Fruit fly (Drosophila melanogaster) whole organism, wandering third instar larva: ENCODE results near the gene CG12589.

Experiments
- Abd-B ChIP-seq: fragments of >200 bp; optimal IDR thresholded peaks from 2 replicates; lab custom pipeline; 2017; ENCODE audit warnings: missing biosample characterization, missing genetic modification characterization
- CG32264 ChIP-seq: fragments of 200-800 bp; sonication (Bioruptor generic); optimal IDR thresholded peaks from 2 replicates; lab custom pipeline; 2016; ENCODE audit warnings: missing biosample characterization, missing genetic modification characterization
- CG9705 ChIP-seq: fragments of 200-800 bp; sonication (Bioruptor generic); optimal IDR thresholded peaks from 2 replicates; lab custom pipeline; 2018; ENCODE audit warnings: missing biosample characterization, mild to moderate bottlenecking, missing genetic modification characterization
- CrebA ChIP-seq: fragments of 200-800 bp; sonication (Bioruptor generic); optimal IDR thresholded peaks from 2 replicates; lab custom pipeline; 2016; ENCODE audit warnings: missing biosample characterization, mild to moderate bottlenecking, missing genetic modification characterization, borderline replicate concordance
- Dfd ChIP-seq: fragments of >200 bp; optimal IDR thresholded peaks from 2 replicates; lab custom pipeline; 2017; ENCODE audit warnings: missing biosample characterization, missing genetic modification characterization
- Dif ChIP-seq: fragments of 200-275, 200-300 bp; sonication (Bioruptor generic); optimal IDR thresholded peaks from 2 replicates; lab custom pipeline; 2018; ENCODE audit warnings: missing biosample characterization, missing genetic modification characterization; ENCODE audit not compliant: partially characterized antibody
- GATAd ChIP-seq: sonication (Bioruptor generic); optimal IDR thresholded peaks from 2 replicates; lab custom pipeline; 2016; ENCODE audit warnings: missing biosample characterization, missing genetic modification characterization
- HLH106 ChIP-seq: fragments of 200-800 bp; optimal IDR thresholded peaks from 3 replicates; lab custom pipeline; 2019; ENCODE audit warnings: missing biosample characterization, mild to moderate bottlenecking, missing genetic modification characterization, moderate library complexity
- Hnf4 ChIP-seq: fragments of 200-800 bp; sonication (Bioruptor generic); optimal IDR thresholded peaks from 2 replicates; lab custom pipeline; 2016; ENCODE audit warnings: missing biosample characterization, mild to moderate bottlenecking, missing genetic modification characterization
- Hr78 ChIP-seq: fragments of >200 bp; optimal IDR thresholded peaks from 2 replicates; lab custom pipeline; 2017; ENCODE audit warnings: missing biosample characterization, missing genetic modification characterization
- Hr83 ChIP-seq: fragments of 200-300 bp; sonication (Bioruptor generic); optimal IDR thresholded peaks from 2 replicates; lab custom pipeline; 2016; ENCODE audit warnings: missing biosample characterization, mild to moderate bottlenecking, missing genetic modification characterization, moderate library complexity; ENCODE audit not compliant: poor library complexity, severe bottlenecking
- Jra ChIP-seq: sonication (Bioruptor generic); optimal IDR thresholded peaks from 2 replicates; lab custom pipeline; 2016; ENCODE audit warnings: missing biosample characterization, missing genetic modification characterization
- Mio ChIP-seq: sonication (Bioruptor generic); optimal IDR thresholded peaks from 2 replicates; lab custom pipeline; 2016; ENCODE audit warnings: missing biosample characterization, missing genetic modification characterization
- Myc ChIP-seq: fragments of >200 bp; optimal IDR thresholded peaks from 2 replicates; lab custom pipeline; 2017
- N ChIP-seq: fragments of >200 bp; optimal IDR thresholded peaks from 2 replicates; lab custom pipeline; 2018; ENCODE audit warnings: missing biosample characterization, missing external identifiers, missing genetic modification characterization
- OdsH ChIP-seq: fragments of 200-800 bp; sonication (Bioruptor generic); optimal IDR thresholded peaks from 2 replicates; lab custom pipeline; 2016; ENCODE audit warnings: missing biosample characterization, mild to moderate bottlenecking, missing genetic modification characterization
- Rel ChIP-seq, 2 experiments: fragments of 200-800 bp; sonication (Bioruptor generic) in 1 of 2; optimal IDR thresholded peaks; 2 replicates in 1 of 2; 3 replicates in 1 of 2; lab custom pipeline; 2016 to 2019; ENCODE audit warnings: mild to moderate bottlenecking in 2 of 2, missing biosample characterization in 2 of 2, missing genetic modification characterization in 2 of 2, moderate library complexity in 1 of 2
- Sp1 ChIP-seq: fragments of 200-800 bp; sonication (Bioruptor generic); optimal IDR thresholded peaks from 3 replicates; lab custom pipeline; 2019; ENCODE audit warnings: missing biosample characterization, mild to moderate bottlenecking, missing genetic modification characterization, moderate library complexity
- Vsx2 ChIP-seq: fragments of 200-300, 225-300 bp; sonication (Bioruptor generic); optimal IDR thresholded peaks from 2 replicates; lab custom pipeline; 2018; ENCODE audit warnings: missing biosample characterization, missing genetic modification characterization; ENCODE audit not compliant: partially characterized antibody
- br ChIP-seq: fragments of 200-800 bp; sonication (Bioruptor generic); optimal IDR thresholded peaks from 2 replicates; lab custom pipeline; 2016; ENCODE audit warnings: missing biosample characterization, missing genetic modification characterization
- brk ChIP-seq: fragments of 200-800 bp; sonication (Bioruptor generic); optimal IDR thresholded peaks from 2 replicates; lab custom pipeline; 2016; ENCODE audit warnings: missing biosample characterization, mild to moderate bottlenecking, missing genetic modification characterization
- dl ChIP-seq, 2 experiments: fragments of 175-275, 200-275 bp in 1 of 2; fragments of 200-275 bp in 1 of 2; sonication (Bioruptor generic); optimal IDR thresholded peaks; lab custom pipeline; 2018; ENCODE audit warnings: mild to moderate bottlenecking in 2 of 2, missing biosample characterization in 2 of 2, missing genetic modification characterization in 2 of 2, moderate library complexity in 2 of 2; ENCODE audit not compliant: partially characterized antibody in 2 of 2, insufficient read depth in 1 of 2
- dmrt93B ChIP-seq: fragments of 200-800 bp; sonication (Bioruptor generic); optimal IDR thresholded peaks from 2 replicates; lab custom pipeline; 2018; ENCODE audit warnings: missing biosample characterization, mild to moderate bottlenecking, missing genetic modification characterization
- dsf ChIP-seq: sonication (Bioruptor generic); optimal IDR thresholded peaks from 2 replicates; lab custom pipeline; 2016; ENCODE audit warnings: missing biosample characterization, missing genetic modification characterization, borderline replicate concordance
- ey ChIP-seq: fragments of 200-800 bp; sonication (Bioruptor generic); optimal IDR thresholded peaks from 2 replicates; lab custom pipeline; 2016; ENCODE audit warnings: missing biosample characterization, missing genetic modification characterization
- foxo ChIP-seq, 2 experiments: fragments of 200-800 bp; sonication (Bioruptor generic); optimal IDR thresholded peaks; 2 replicates in 1 of 2; 3 replicates in 1 of 2; lab custom pipeline; 2016 to 2017; ENCODE audit warnings: missing biosample characterization in 2 of 2, missing genetic modification characterization in 2 of 2
- fru ChIP-seq: fragments of 200-800 bp; sonication (Bioruptor generic); optimal IDR thresholded peaks from 3 replicates; lab custom pipeline; 2016; ENCODE audit warnings: missing biosample characterization, mild to moderate bottlenecking, missing genetic modification characterization
- h ChIP-seq: fragments of 200-800 bp; sonication (Bioruptor generic); optimal IDR thresholded peaks from 3 replicates; lab custom pipeline; 2016; ENCODE audit warnings: missing biosample characterization, mild to moderate bottlenecking, missing genetic modification characterization
- jim ChIP-seq: fragments of 175-275, 200-325 bp; sonication (Bioruptor generic); optimal IDR thresholded peaks from 2 replicates; lab custom pipeline; 2016; ENCODE audit warnings: missing biosample characterization, mild to moderate bottlenecking, missing genetic modification characterization
- lola ChIP-seq: fragments of >200 bp; optimal IDR thresholded peaks from 2 replicates; lab custom pipeline; 2017; ENCODE audit warnings: missing biosample characterization, missing genetic modification characterization
- pan ChIP-seq: fragments of >200 bp; optimal IDR thresholded peaks from 2 replicates; lab custom pipeline; 2017
- psq ChIP-seq: fragments of 200-800 bp; sonication (Bioruptor generic); optimal IDR thresholded peaks from 3 replicates; lab custom pipeline; 2017; ENCODE audit warnings: missing biosample characterization, mild to moderate bottlenecking, missing genetic modification characterization, moderate library complexity
- rgr ChIP-seq: fragments of 200-800 bp; sonication (Bioruptor generic); optimal IDR thresholded peaks from 3 replicates; lab custom pipeline; 2016; ENCODE audit warnings: missing biosample characterization, mild to moderate bottlenecking, missing genetic modification characterization
- sage ChIP-seq: fragments of 200-800 bp; sonication (Bioruptor generic); optimal IDR thresholded peaks from 2 replicates; lab custom pipeline; 2016; ENCODE audit warnings: missing biosample characterization, mild to moderate bottlenecking, missing genetic modification characterization
- sv ChIP-seq: fragments of 200-800 bp; sonication (Bioruptor generic); optimal IDR thresholded peaks from 3 replicates; lab custom pipeline; 2016; ENCODE audit warnings: missing biosample characterization, missing genetic modification characterization
- tai ChIP-seq: sonication (Bioruptor generic); optimal IDR thresholded peaks from 2 replicates; lab custom pipeline; 2016; ENCODE audit warnings: missing biosample characterization, missing genetic modification characterization
- usp ChIP-seq: fragments of >200 bp; optimal IDR thresholded peaks from 2 replicates; lab custom pipeline; 2017; ENCODE audit warnings: missing biosample characterization, missing genetic modification characterization
- woc ChIP-seq: sonication (Bioruptor generic); optimal IDR thresholded peaks from 2 replicates; lab custom pipeline; 2016; ENCODE audit warnings: missing biosample characterization, mild to moderate bottlenecking, missing genetic modification characterization

Gene CG12589

DNA sequence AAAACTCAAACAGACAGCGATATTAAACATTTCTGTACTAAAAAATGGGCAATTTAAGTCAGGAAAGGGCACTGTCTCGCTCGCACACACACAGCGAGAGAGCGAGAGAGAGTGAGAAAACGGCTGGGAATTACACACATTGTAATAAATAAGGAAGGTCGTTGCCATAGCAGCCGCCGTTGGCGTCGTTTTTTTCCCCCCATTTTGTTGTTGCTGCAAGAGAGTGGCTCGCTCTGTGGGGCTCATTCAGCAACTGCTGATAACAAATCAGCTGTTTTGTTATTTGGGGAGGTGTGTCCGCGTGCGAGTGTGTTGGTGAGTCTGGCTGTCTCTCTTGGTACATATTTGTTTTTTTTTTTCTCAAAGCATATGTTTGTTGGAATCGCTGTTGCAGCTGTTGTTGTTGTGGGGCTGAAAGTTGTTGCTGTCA is 50.9 kb downstream of the CG12589 start:
- TF ChIP-seq Abd-B (GFP tag; lab: Kevin White, UChicago) (no peak), foxo (GFP tag; optimal IDR thresholded peaks at IDR 0.05; lab: Kevin White, UChicago) (peak in 1 of 2 experiments; percentile 6), Mio (peak; percentile 12), woc (GFP tag; lab: Kevin White, UChicago) (no peak), Myc (lab: Kevin White, UChicago) (no peak), dl (GFP tag; optimal IDR thresholded peaks at IDR 0.05; lab: Kevin White, UChicago; ENCODE audit: insufficient read depth in 1 of 2, partially characterized antibody in 2 of 2) (peak in 1 of 2 experiments; percentile 61), brk (GFP tag; lab: Kevin White, UChicago) (peak; percentile 77), lola (no peak), br (GFP tag; lab: Kevin White, UChicago) (peak; percentile 73), psq (GFP tag; lab: Kevin White, UChicago) (peak; percentile 8), usp (no peak), Hr78 (no peak), Sp1 (GFP tag; lab: Kevin White, UChicago) (peak; percentile 8), Dif (GFP tag; lab: Kevin White, UChicago) (peak; percentile 74), CG32264 (GFP tag; lab: Kevin White, UChicago) (peak; percentile 14), dsf (GFP tag; lab: Kevin White, UChicago) (no peak), Hr83 (GFP tag; lab: Kevin White, UChicago) (peak; percentile 73), sv (no peak), CrebA (GFP tag; lab: Kevin White, UChicago) (peak; percentile 80), dmrt93B (GFP tag; lab: Kevin White, UChicago) (no peak), N (GFP tag; lab: Kevin White, UChicago) (no peak), Hnf4 (GFP tag; lab: Kevin White, UChicago) (peak; percentile 37), Rel (GFP tag; optimal IDR thresholded peaks at IDR 0.05; lab: Kevin White, UChicago) (peak; percentile 78), Rel (tag; optimal IDR thresholded peaks at IDR 0.05; lab: Kevin White, UChicago) (peak; percentile 93), Vsx2 (GFP tag; lab: Kevin White, UChicago) (no peak), Dfd (GFP tag; lab: Kevin White, UChicago) (no peak), h (GFP tag; lab: Kevin White, UChicago) (peak; percentile 48), HLH106 (tag; lab: Kevin White, UChicago) (no peak), GATAd (GFP tag; lab: Kevin White, UChicago) (no peak), jim (GFP tag; lab: Kevin White, UChicago) (peak; percentile 73), pan (no peak), ey (no peak), Jra (GFP tag; lab: Kevin White, UChicago) (no peak), OdsH (GFP tag; lab: Kevin White, UChicago) (peak; percentile 40), fru (GFP tag; lab: Kevin White, UChicago) (peak; percentile 48), tai (GFP tag; lab: Kevin White, UChicago) (no peak), sage (GFP tag; lab: Kevin White, UChicago) (peak; percentile 60), CG9705 (GFP tag; lab: Kevin White, UChicago) (no peak), rgr (peak; percentile 35)
